Fruit fly (Drosophila melanogaster): ENCODE measurements around the gene CG44428.

The CG44428 gene

DNA sequence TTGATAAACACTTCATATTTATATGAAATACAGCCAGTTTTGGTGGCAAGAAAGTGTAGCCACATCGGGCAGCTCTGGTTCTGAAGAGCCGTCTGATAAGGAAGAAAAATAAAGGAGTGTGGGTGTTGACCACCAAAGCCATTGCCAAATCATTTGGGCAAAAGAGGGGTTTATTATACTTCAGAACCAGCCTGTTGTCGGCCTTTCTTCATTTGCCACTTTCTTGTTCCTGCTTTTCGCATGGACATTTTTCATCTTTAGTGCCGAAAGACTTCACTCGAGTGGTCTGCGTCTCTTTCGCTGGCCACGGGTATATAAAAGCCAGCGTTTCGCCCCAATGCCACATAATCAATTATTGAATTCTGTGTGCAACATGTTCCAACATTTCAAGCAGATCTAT, 4.1 kb upstream of the CG44428 start, which contains the start of gene CG15756:
TSS of gene CG15756 (plus strand) at position 301 of the 400 bp plus-strand sequence.
- TF ChIP-seq Blimp-1 (GFP tag; optimal IDR thresholded peaks at IDR 0.05) (no peak), CG3032 (tag; optimal IDR thresholded peaks at IDR 0.05) (no peak), fkh (GFP tag; optimal IDR thresholded peaks at IDR 0.05) (no peak), Ets96B (tag; optimal IDR thresholded peaks at IDR 0.05) (no peak), Eip93F (GFP tag; optimal IDR thresholded peaks at IDR 0.05) (no peak), CG3919 (GFP tag; optimal IDR thresholded peaks at IDR 0.05) (no peak), Lpt (GFP tag; optimal IDR thresholded peaks at IDR 0.05) (no peak), CG6808 (GFP tag; optimal IDR thresholded peaks at IDR 0.05) (no peak), CG32006 (GFP tag; optimal IDR thresholded peaks at IDR 0.05) (no peak), CG31627 (GFP tag; optimal IDR thresholded peaks at IDR 0.05) (no peak), Sox102F (GFP tag; optimal IDR thresholded peaks at IDR 0.05) (no peak), topi (GFP tag; optimal IDR thresholded peaks at IDR 0.05) (no peak), pdm3 (GFP tag; optimal IDR thresholded peaks at IDR 0.05) (no peak)

DNA sequence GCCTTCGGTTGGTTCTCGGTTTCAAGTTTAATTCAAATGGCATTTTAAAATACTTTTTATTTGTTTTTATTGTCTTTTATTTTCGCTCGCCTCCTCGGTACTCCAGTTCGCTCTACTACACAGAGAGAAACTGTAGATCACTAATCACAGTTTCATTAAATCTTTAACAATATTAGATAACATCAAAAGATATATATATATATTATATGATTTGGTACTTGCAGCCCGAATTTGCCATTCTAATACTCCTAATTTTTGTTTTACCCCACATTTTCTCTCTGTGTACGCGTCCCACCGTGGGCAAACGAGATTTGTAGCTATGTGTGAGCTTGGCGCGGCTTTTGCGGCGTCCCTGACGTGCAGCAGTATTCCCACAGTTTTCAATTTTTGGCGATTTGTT, 376 bp downstream of the CG44428 start:
- TF ChIP-seq CG34406 (GFP tag; optimal IDR thresholded peaks at IDR 0.05) = peak; percentile 17
- no peak for TF ChIP-seq CG31627 (GFP tag; optimal IDR thresholded peaks at IDR 0.05)
- no peak for TF ChIP-seq eg (GFP tag; IDR thresholded peaks at IDR 0.05)
- no peak for TF ChIP-seq CG8632 (GFP tag; optimal IDR thresholded peaks at IDR 0.05)
- TF ChIP-seq topi (GFP tag; optimal IDR thresholded peaks at IDR 0.05) = no peak
- TF ChIP-seq CG8319 (GFP tag; optimal IDR thresholded peaks at IDR 0.05) = no peak
- TF ChIP-seq CG6276 (GFP tag; optimal IDR thresholded peaks at IDR 0.05) = no peak
- peak; percentile 21 for TF ChIP-seq achi (GFP tag; optimal IDR thresholded peaks at IDR 0.05)
- no peak for TF ChIP-seq acj6 (GFP tag; optimal IDR thresholded peaks at IDR 0.05)
- peak; percentile 7 for TF ChIP-seq cyc (GFP tag; optimal IDR thresholded peaks at IDR 0.05)
- TF ChIP-seq CG6792 (GFP tag; optimal IDR thresholded peaks at IDR 0.05) = no peak
- TF ChIP-seq CG11294 (GFP tag; IDR thresholded peaks at IDR 0.05) = no peak
- TF ChIP-seq Sox15 (GFP tag; optimal IDR thresholded peaks at IDR 0.05) = no peak
- no peak for TF ChIP-seq CG6163 (GFP tag; IDR thresholded peaks at IDR 0.05)
- TF ChIP-seq Hr38 (GFP tag; optimal IDR thresholded peaks at IDR 0.05) = no peak
- TF ChIP-seq Sox102F (GFP tag; optimal IDR thresholded peaks at IDR 0.05) = peak; percentile 17
- no peak for TF ChIP-seq Ets21C (GFP tag; optimal IDR thresholded peaks at IDR 0.05)
- no peak for TF ChIP-seq CG7368 (GFP tag; optimal IDR thresholded peaks at IDR 0.05)
- TF ChIP-seq CG11902 (GFP tag; optimal IDR thresholded peaks at IDR 0.05) = no peak
- no peak for TF ChIP-seq Hr4 (GFP tag; optimal IDR thresholded peaks at IDR 0.05)
- no peak for TF ChIP-seq CG16779 (tag; optimal IDR thresholded peaks at IDR 0.05)
- no peak for TF ChIP-seq Gug (GFP tag; IDR thresholded peaks at IDR 0.05)
- no peak for TF ChIP-seq salr (GFP tag; optimal IDR thresholded peaks at IDR 0.05)
- no peak for TF ChIP-seq CG6808 (GFP tag; optimal IDR thresholded peaks at IDR 0.05)
- no peak for TF ChIP-seq CG8119 (GFP tag; IDR thresholded peaks at IDR 0.05)
- TF ChIP-seq fkh (GFP tag; optimal IDR thresholded peaks at IDR 0.05) = no peak
- no peak for TF ChIP-seq Lpt (GFP tag; optimal IDR thresholded peaks at IDR 0.05)
- TF ChIP-seq Eip78C (GFP tag) = peak; percentile 58
- TF ChIP-seq dac (GFP tag; optimal IDR thresholded peaks at IDR 0.05) = no peak
- peak; percentile 29 for TF ChIP-seq CG10631 (GFP tag; optimal IDR thresholded peaks at IDR 0.05)
- TF ChIP-seq dsx (GFP tag; optimal IDR thresholded peaks at IDR 0.05; ENCODE audit: poor library complexity, severe bottlenecking) = no peak
- TF ChIP-seq vri (GFP tag; optimal IDR thresholded peaks at IDR 0.05) = no peak
- no peak for TF ChIP-seq Hr39 (GFP tag; optimal IDR thresholded peaks at IDR 0.05)
- TF ChIP-seq Sox14 (GFP tag; optimal IDR thresholded peaks at IDR 0.05) = no peak
- TF ChIP-seq OdsH (GFP tag; optimal IDR thresholded peaks at IDR 0.05) = peak; percentile 6
- no peak for TF ChIP-seq Ets96B (tag; optimal IDR thresholded peaks at IDR 0.05)
- peak; percentile 3 for TF ChIP-seq Smox (GFP tag; optimal IDR thresholded peaks at IDR 0.05)
- peak; percentile 23 for TF ChIP-seq Met (GFP tag; optimal IDR thresholded peaks at IDR 0.05)
- TF ChIP-seq CG15336 (GFP tag; IDR thresholded peaks at IDR 0.05) = no peak
- no peak for TF ChIP-seq CG6854 (GFP tag; optimal IDR thresholded peaks at IDR 0.05)
- TF ChIP-seq pdm3 (GFP tag; optimal IDR thresholded peaks at IDR 0.05) = no peak
- peak; percentile 29 for TF ChIP-seq CG3919 (GFP tag; optimal IDR thresholded peaks at IDR 0.05)
- no peak for TF ChIP-seq CG11762 (GFP tag; optimal IDR thresholded peaks at IDR 0.05; ENCODE audit: insufficient read depth)
- no peak for TF ChIP-seq lz (GFP tag; optimal IDR thresholded peaks at IDR 0.05)
- no peak for TF ChIP-seq CG3032 (tag; optimal IDR thresholded peaks at IDR 0.05)
- no peak for TF ChIP-seq esn (GFP tag; optimal IDR thresholded peaks at IDR 0.05)
- TF ChIP-seq Eip93F (GFP tag; optimal IDR thresholded peaks at IDR 0.05) = no peak
- no peak for TF ChIP-seq fd85E (GFP tag; optimal IDR thresholded peaks at IDR 0.05)
